Worm (Caenorhabditis elegans) whole organism, L4 larva: Measurements from ENCODE around the gene slc-36.1.

Experiments
- D1046.2 ChIP-seq: fragments of 200-800 bp; sonication (Bioruptor generic); IDR thresholded peaks from 2 replicates; pipeline ENCODE4 v1.3.6; 2022; ENCODE audit warnings: missing genetic modification characterization, missing compliant biosample characterization
- F10B5.3 ChIP-seq: sonication (generic microtip); optimal IDR thresholded peaks from 2 replicates; lab custom pipeline; 2016; ENCODE audit warnings: mild to moderate bottlenecking, missing genetic modification characterization, missing compliant biosample characterization
- F26F4.8 ChIP-seq: fragments of 200-800 bp; sonication (Bioruptor generic); conservative IDR thresholded peaks from 2 replicates; pipeline ENCODE4 v1.3.6; 2022; ENCODE audit warnings: missing genetic modification characterization, missing compliant biosample characterization
- F37D6.2 ChIP-seq: sonication (generic microtip); optimal IDR thresholded peaks from 2 replicates; lab custom pipeline; 2016; ENCODE audit warnings: mild to moderate bottlenecking, missing genetic modification characterization, missing compliant biosample characterization
- T20F7.1 ChIP-seq: fragments of 200-800 bp; sonication (Bioruptor generic); optimal IDR thresholded peaks from 2 replicates; lab custom pipeline; 2018; ENCODE audit warnings: mild to moderate bottlenecking, missing genetic modification characterization, missing compliant biosample characterization
- Y105C5A.15 ChIP-seq: fragments of 200-800 bp; sonication (Bioruptor generic); IDR thresholded peaks from 2 replicates; pipeline ENCODE4 v1.3.6; 2022; ENCODE audit warnings: missing genetic modification characterization, missing compliant biosample characterization
- Y48G9A.11 ChIP-seq: fragments of 200-800 bp; sonication (Bioruptor generic); IDR thresholded peaks from 2 replicates; pipeline ENCODE4 v1.3.6; 2022; ENCODE audit warnings: missing genetic modification reagents, missing genetic modification characterization, missing compliant biosample characterization
- aly-2 ChIP-seq: sonication (generic microtip); optimal IDR thresholded peaks from 2 replicates; lab custom pipeline; 2018; ENCODE audit warnings: missing biosample characterization, missing genetic modification characterization
- attf-4 ChIP-seq: sonication (generic microtip); optimal IDR thresholded peaks from 3 replicates; lab custom pipeline; 2017; ENCODE audit warnings: missing biosample characterization, missing genetic modification characterization
- ceh-62 ChIP-seq: sonication (generic microtip); optimal IDR thresholded peaks from 2 replicates; lab custom pipeline; 2017; ENCODE audit warnings: missing biosample characterization, missing genetic modification characterization
- ctbp-1 ChIP-seq: fragments of 200-800 bp; sonication (Bioruptor generic); IDR thresholded peaks from 2 replicates; pipeline ENCODE4 v1.3.6; 2022; ENCODE audit warnings: missing genetic modification reagents, missing genetic modification characterization, missing compliant biosample characterization
- daf-12 ChIP-seq: fragments of 150-350 bp; optimal IDR thresholded peaks from 2 replicates; lab custom pipeline; 2014; ENCODE audit warnings: missing biosample characterization, missing genetic modification reagents, missing genetic modification characterization
- daf-16 ChIP-seq, 3 experiments: sonication (generic microtip); optimal IDR thresholded peaks; 2 replicates each; lab custom pipeline; 2016 to 2017; ENCODE audit warnings: missing genetic modification characterization in 3 of 3, missing genetic modification reagents in 3 of 3, mild to moderate bottlenecking in 2 of 3, missing compliant biosample characterization in 2 of 3, missing biosample characterization in 1 of 3, moderate library complexity in 1 of 3
- dmd-6 ChIP-seq: fragments of 200-800 bp; sonication (Bioruptor generic); IDR thresholded peaks from 2 replicates; pipeline ENCODE4 v1.3.6; 2022; ENCODE audit warnings: missing genetic modification reagents, missing genetic modification characterization, missing compliant biosample characterization
- dmd-8 ChIP-seq: fragments of 200-800 bp; sonication (Bioruptor generic); IDR thresholded peaks from 2 replicates; pipeline ENCODE4 v1.3.6; 2022; ENCODE audit warnings: missing genetic modification characterization, missing compliant biosample characterization
- dpl-1 ChIP-seq: fragments of 150-350 bp; optimal IDR thresholded peaks from 2 replicates; lab custom pipeline; 2014; ENCODE audit warnings: missing biosample characterization, missing genetic modification reagents, missing genetic modification characterization
- duxl-1 ChIP-seq: sonication (generic microtip); optimal IDR thresholded peaks from 2 replicates; lab custom pipeline; 2016; ENCODE audit warnings: mild to moderate bottlenecking, missing genetic modification characterization, moderate library complexity, missing compliant biosample characterization; ENCODE audit not compliant: poor library complexity
- dve-1 ChIP-seq: sonication (generic microtip); optimal IDR thresholded peaks from 2 replicates; lab custom pipeline; 2017; ENCODE audit warnings: antibody characterized with exemption, mild to moderate bottlenecking, missing genetic modification characterization, missing compliant biosample characterization; ENCODE audit not compliant: insufficient read depth
- egl-27 ChIP-seq: sonication (generic microtip); optimal IDR thresholded peaks from 3 replicates; lab custom pipeline; 2017; ENCODE audit warnings: missing biosample characterization, missing genetic modification reagents, missing genetic modification characterization
- fkh-10 ChIP-seq: fragments of 150-350 bp; optimal IDR thresholded peaks from 2 replicates; lab custom pipeline; 2014; ENCODE audit warnings: missing biosample characterization, missing genetic modification reagents, missing genetic modification characterization
- fos-1 ChIP-seq: fragments of 150-350 bp; optimal IDR thresholded peaks from 2 replicates; lab custom pipeline; 2014; ENCODE audit warnings: missing biosample characterization, missing genetic modification characterization
- hif-1 ChIP-seq, 2 experiments: sonication (generic microtip); optimal IDR thresholded peaks; 2 replicates each; lab custom pipeline; 2016 to 2017; ENCODE audit warnings: missing compliant biosample characterization in 2 of 2, missing genetic modification characterization in 2 of 2, missing genetic modification reagents in 2 of 2, missing genotype in 2 of 2, mild to moderate bottlenecking in 1 of 2
- hlh-11 ChIP-seq: fragments of 200-800 bp; sonication (Bioruptor generic); optimal IDR thresholded peaks from 2 replicates; lab custom pipeline; 2018; ENCODE audit warnings: mild to moderate bottlenecking, missing genetic modification characterization, missing compliant biosample characterization
- hlh-30 ChIP-seq: sonication (generic microtip); optimal IDR thresholded peaks from 2 replicates; lab custom pipeline; 2017; ENCODE audit warnings: antibody characterized with exemption, mild to moderate bottlenecking, missing genetic modification characterization, missing compliant biosample characterization; ENCODE audit not compliant: insufficient read depth
- lin-1 ChIP-seq: fragments of 200-800 bp; sonication (Bioruptor generic); IDR thresholded peaks from 2 replicates; pipeline ENCODE4 v1.3.6; 2022; ENCODE audit warnings: missing genetic modification reagents, missing genetic modification characterization, missing compliant biosample characterization
- lin-13 ChIP-seq: fragments of 150-350 bp; optimal IDR thresholded peaks from 2 replicates; lab custom pipeline; 2014; ENCODE audit warnings: missing biosample characterization, missing genetic modification reagents, missing genetic modification characterization
- lin-15B ChIP-seq: fragments of 150-350 bp; sonication (generic microtip); optimal IDR thresholded peaks from 3 replicates; lab custom pipeline; 2014; ENCODE audit warnings: missing biosample characterization, missing genetic modification characterization
- lin-29 ChIP-seq: fragments of 200-800 bp; sonication (Bioruptor generic); IDR thresholded peaks from 2 replicates; pipeline ENCODE4 v1.3.6; 2022; ENCODE audit warnings: missing genetic modification reagents, missing genetic modification characterization, missing compliant biosample characterization
- lir-3 ChIP-seq: sonication (generic microtip); optimal IDR thresholded peaks from 2 replicates; lab custom pipeline; 2016; ENCODE audit warnings: mild to moderate bottlenecking, missing genetic modification characterization, missing compliant biosample characterization
- lsy-2 ChIP-seq, 2 experiments: fragments of 150-350 bp in 1 of 2; sonication (generic microtip) in 1 of 2; optimal IDR thresholded peaks; 2 replicates each; lab custom pipeline; 2014 to 2017; ENCODE audit warnings: missing biosample characterization in 2 of 2, missing genetic modification characterization in 2 of 2
- madf-5 ChIP-seq, 2 experiments: fragments of 200-800 bp; sonication (Bioruptor generic); IDR thresholded peaks; 2 replicates each; pipeline ENCODE4 v1.3.6; 2022; ENCODE audit warnings: missing compliant biosample characterization in 2 of 2, missing genetic modification characterization in 2 of 2
- mdl-1 ChIP-seq, 2 experiments: fragments of 150-350 bp in 1 of 2; sonication (generic microtip) in 1 of 2; optimal IDR thresholded peaks; 2 replicates each; lab custom pipeline; 2014 to 2017; ENCODE audit warnings: missing biosample characterization in 2 of 2, missing genetic modification characterization in 2 of 2
- mdt-29 ChIP-seq: fragments of 200-800 bp; sonication (Bioruptor generic); IDR thresholded peaks from 2 replicates; pipeline ENCODE4 v1.3.6; 2022; ENCODE audit warnings: missing genetic modification reagents, missing genetic modification characterization, missing compliant biosample characterization
- mep-1 ChIP-seq: fragments of 150-350 bp; sonication (generic microtip); optimal IDR thresholded peaks from 3 replicates; lab custom pipeline; 2014; ENCODE audit warnings: missing biosample characterization, missing genetic modification characterization
- mes-2 ChIP-seq: sonication (generic microtip); optimal IDR thresholded peaks from 2 replicates; lab custom pipeline; 2016; ENCODE audit warnings: missing genotype, mild to moderate bottlenecking, missing genetic modification characterization, missing compliant biosample characterization; ENCODE audit not compliant: poor library complexity, severe bottlenecking
- mxl-2 ChIP-seq: fragments of 200-800 bp; sonication (Bioruptor generic); conservative IDR thresholded peaks from 2 replicates; pipeline ENCODE4 v1.3.6; 2022; ENCODE audit warnings: missing genetic modification reagents, missing genetic modification characterization, missing compliant biosample characterization
- nhr-11 ChIP-seq: fragments of 150-350 bp; optimal IDR thresholded peaks from 2 replicates; lab custom pipeline; 2014; ENCODE audit warnings: missing biosample characterization, missing genetic modification characterization
- nhr-25 ChIP-seq: sonication (generic microtip); optimal IDR thresholded peaks from 2 replicates; lab custom pipeline; 2017; ENCODE audit warnings: missing genetic modification characterization, mild to moderate bottlenecking, missing compliant biosample characterization, antibody characterized with exemption, moderate library complexity, borderline replicate concordance; ENCODE audit not compliant: insufficient read depth
- nhr-28 ChIP-seq: fragments of 150-350 bp; optimal IDR thresholded peaks from 2 replicates; lab custom pipeline; 2014; ENCODE audit warnings: missing biosample characterization, missing genetic modification characterization
- php-3 ChIP-seq: fragments of 200-800 bp; sonication (Bioruptor generic); IDR thresholded peaks from 2 replicates; pipeline ENCODE4 v1.3.6; 2022; ENCODE audit warnings: missing genetic modification reagents, missing genetic modification characterization, missing compliant biosample characterization
- sdz-12 ChIP-seq: fragments of 200-800 bp; sonication (Bioruptor generic); optimal IDR thresholded peaks from 2 replicates; lab custom pipeline; 2018; ENCODE audit warnings: mild to moderate bottlenecking, missing genetic modification characterization, missing compliant biosample characterization
- set-16 ChIP-seq: fragments of 200-800 bp; sonication (Bioruptor generic); IDR thresholded peaks from 2 replicates; pipeline ENCODE4 v1.3.6; 2022; ENCODE audit warnings: missing genetic modification reagents, missing genetic modification characterization, missing compliant biosample characterization
- skn-1 ChIP-seq: fragments of 150-350 bp; optimal IDR thresholded peaks from 2 replicates; lab custom pipeline; 2014; ENCODE audit warnings: missing biosample characterization, missing genetic modification characterization
- snpc-4 ChIP-seq: fragments of 150-350 bp; optimal IDR thresholded peaks from 2 replicates; lab custom pipeline; 2014; ENCODE audit warnings: missing biosample characterization, missing genetic modification characterization
- spr-3 ChIP-seq: fragments of 200-800 bp; sonication (Bioruptor generic); optimal IDR thresholded peaks from 2 replicates; lab custom pipeline; 2018; ENCODE audit warnings: mild to moderate bottlenecking, missing genetic modification characterization, missing compliant biosample characterization
- unc-62 ChIP-seq, 3 experiments: fragments of 150-350 bp in 1 of 3; sonication (generic microtip); optimal IDR thresholded peaks in 2 of 3; peaks in 1 of 3; 1 replicate in 1 of 3; 2 replicates in 2 of 3; lab custom pipeline; 2014 to 2017; ENCODE audit warnings: missing biosample characterization in 3 of 3, missing genetic modification characterization in 3 of 3, missing genetic modification reagents in 3 of 3, missing genotype in 1 of 3
- zfp-2 ChIP-seq: sonication (generic microtip); optimal IDR thresholded peaks from 2 replicates; lab custom pipeline; 2016; ENCODE audit warnings: mild to moderate bottlenecking, missing genetic modification characterization, missing compliant biosample characterization
- zfp-3 ChIP-seq: fragments of 200-800 bp; sonication (Bioruptor generic); conservative IDR thresholded peaks from 2 replicates; pipeline ENCODE4 v1.3.6; 2022; ENCODE audit warnings: missing genetic modification reagents, missing genetic modification characterization, missing compliant biosample characterization
- ztf-7 ChIP-seq: fragments of 150-350 bp; optimal IDR thresholded peaks from 2 replicates; lab custom pipeline; 2014; ENCODE audit warnings: missing biosample characterization, missing genetic modification characterization

The slc-36.1 gene

DNA sequence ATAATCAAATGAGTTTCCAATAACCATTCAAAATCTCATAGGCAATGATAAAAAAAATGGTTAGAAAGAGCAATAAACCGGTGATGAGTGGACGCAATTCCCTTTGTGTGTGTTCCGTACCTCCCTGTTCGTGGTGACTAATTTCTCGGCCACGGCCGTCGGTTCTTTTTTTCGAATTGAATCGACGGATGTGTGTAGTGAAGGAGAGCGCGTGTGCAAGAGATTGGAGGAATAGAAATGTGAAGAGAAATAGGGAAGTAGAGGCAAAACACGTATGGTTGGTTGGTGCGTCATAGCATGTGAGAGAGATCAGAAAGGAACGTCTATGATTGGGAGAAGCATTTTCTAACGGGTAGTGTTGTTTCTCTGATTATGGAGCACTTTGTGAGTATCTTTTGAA is 52.5 kb downstream of the slc-36.1 start:
- TF ChIP-seq mdl-1 (tag; optimal IDR thresholded peaks at IDR 0.05; lab: Kevin White, UChicago), result peak; percentile 65 to 90
- TF ChIP-seq php-3, result no peak
- TF ChIP-seq snpc-4 (tag; lab: Kevin White, UChicago), result no peak
- TF ChIP-seq hlh-11, result no peak
- TF ChIP-seq Y105C5A.15 (GFP tag; lab: Robert Waterston, UW), result no peak
- no peak for TF ChIP-seq daf-16 (GFP tag; optimal IDR thresholded peaks at IDR 0.05; lab: Kevin White, UChicago)
- TF ChIP-seq daf-16 (tag; optimal IDR thresholded peaks at IDR 0.05; lab: Kevin White, UChicago), result no peak
- TF ChIP-seq madf-5 (GFP tag; IDR thresholded peaks at IDR 0.05; lab: Robert Waterston, UW), result no peak
- TF ChIP-seq mxl-2 (GFP tag; lab: Robert Waterston, UW), result no peak
- no peak for TF ChIP-seq spr-3 (GFP tag; lab: Kevin White, UChicago)
- no peak for TF ChIP-seq dmd-8 (GFP tag; lab: Robert Waterston, UW)
- no peak for TF ChIP-seq zfp-2 (tag; lab: Kevin White, UChicago)
- no peak for TF ChIP-seq F10B5.3 (tag; lab: Kevin White, UChicago)
- no peak for TF ChIP-seq mes-2 (tag; lab: Kevin White, UChicago)
- no peak for TF ChIP-seq sdz-12
- no peak; the same call in 1 of the 2 replicates for TF ChIP-seq dmd-6
- TF ChIP-seq hlh-30 (tag; lab: Kevin White, UChicago), result peak; percentile 92
- TF ChIP-seq mdt-29, result no peak
- TF ChIP-seq D1046.2 (GFP tag; lab: Robert Waterston, UW), result no peak
- no peak for TF ChIP-seq nhr-25 (tag; lab: Kevin White, UChicago)
- TF ChIP-seq dve-1 (tag; lab: Kevin White, UChicago), result peak; percentile 54
- TF ChIP-seq aly-2, result no peak
- no peak for TF ChIP-seq lin-1
- no peak for TF ChIP-seq lir-3 (tag; lab: Kevin White, UChicago)
- no peak for TF ChIP-seq ztf-7 (tag; lab: Kevin White, UChicago)
- TF ChIP-seq skn-1, result no peak
- no peak for TF ChIP-seq attf-4 (tag; lab: Kevin White, UChicago)
- no peak for TF ChIP-seq lin-13
- peak in 1 of 2 experiments; percentile 63 for TF ChIP-seq unc-62 (GFP tag; optimal IDR thresholded peaks at IDR 0.05 in 1 of 2; lab: Kevin White, UChicago)
- no peak for TF ChIP-seq unc-62 (tag; optimal IDR thresholded peaks at IDR 0.05; lab: Kevin White, UChicago)
- no peak for TF ChIP-seq Y48G9A.11 (GFP tag; lab: Robert Waterston, UW)
- TF ChIP-seq fos-1, result no peak
- TF ChIP-seq ceh-62 (tag; lab: Kevin White, UChicago), result no peak
- peak in 1 of 2 experiments; percentile 37 for TF ChIP-seq hif-1 (tag; optimal IDR thresholded peaks at IDR 0.05; lab: Kevin White, UChicago)
- peak; percentile 97 for TF ChIP-seq nhr-28 (tag; lab: Kevin White, UChicago)
- TF ChIP-seq egl-27 (tag; lab: Kevin White, UChicago), result no peak
- no peak for TF ChIP-seq zfp-3 (GFP tag; lab: Robert Waterston, UW)
- peak; percentile 60 for TF ChIP-seq fkh-10 (GFP tag; lab: Kevin White, UChicago)
- no peak for TF ChIP-seq set-16 (GFP tag; lab: Robert Waterston, UW)
- TF ChIP-seq lin-15B (tag; lab: Kevin White, UChicago), result no peak
- no peak for TF ChIP-seq mep-1
- TF ChIP-seq dpl-1 (GFP tag; lab: Kevin White, UChicago), result peak; percentile 32
- no peak for TF ChIP-seq ctbp-1
- no peak for TF ChIP-seq lin-29 (GFP tag; lab: Robert Waterston, UW)
- no peak for TF ChIP-seq T20F7.1 (GFP tag; lab: Kevin White, UChicago)
- TF ChIP-seq nhr-11 (tag; lab: Kevin White, UChicago), result peak; percentile 74
- no peak for TF ChIP-seq lsy-2 (tag; optimal IDR thresholded peaks at IDR 0.05; lab: Kevin White, UChicago)
- TF ChIP-seq F37D6.2 (tag; lab: Kevin White, UChicago), result no peak
- no peak for TF ChIP-seq daf-12 (tag; lab: Kevin White, UChicago)
- TF ChIP-seq F26F4.8 (GFP tag; lab: Robert Waterston, UW), result no peak
- no peak for TF ChIP-seq duxl-1 (tag; lab: Kevin White, UChicago)
